Worm (Caenorhabditis elegans): ENCODE results near the gene rps-2.

rps-2 gene

DNA sequence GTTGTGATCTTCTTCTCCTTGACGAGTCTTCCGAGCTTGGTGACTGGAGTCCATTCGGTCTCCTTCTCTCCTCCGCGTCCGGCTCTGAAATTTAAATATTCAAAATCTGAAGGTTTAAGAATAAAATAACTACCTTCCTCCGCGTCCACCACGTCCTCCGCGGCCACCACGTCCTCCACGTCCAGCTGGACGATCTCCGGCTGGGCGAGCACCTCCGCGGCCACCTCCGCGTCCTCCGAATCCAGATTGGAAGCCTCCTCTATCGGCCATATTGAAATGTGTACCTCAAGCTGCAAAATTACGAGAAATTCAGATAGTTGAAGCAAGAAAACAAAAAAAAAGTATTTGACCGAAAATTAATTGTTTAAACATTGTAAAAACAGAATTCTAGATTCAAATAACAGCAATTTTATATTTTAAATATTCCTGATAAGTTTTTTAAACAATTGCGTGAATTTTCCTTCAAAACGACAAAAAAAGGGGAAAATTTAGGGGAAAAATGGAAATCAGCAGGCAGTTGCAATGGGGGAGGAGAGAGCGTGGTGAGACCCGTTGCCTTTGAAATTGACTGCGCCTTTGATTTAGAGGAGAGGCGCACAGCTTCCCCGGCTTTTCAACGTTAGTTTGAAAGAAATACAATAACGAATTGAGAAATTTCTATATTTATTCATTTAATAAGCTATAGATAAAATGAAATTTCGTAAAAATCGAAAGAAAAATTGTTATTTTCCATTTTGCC lies at the start of gene rps-2:
Gene rps-2, minus strand, starts transcription at position 290 of the 739 bp plus-strand sequence.
- TF ChIP-seq ztf-29 (GFP tag; IDR thresholded peaks at IDR 0.05) (no peak), T22C8.4 (GFP tag; IDR thresholded peaks at IDR 0.05) (no peak), ref-1 (GFP tag; conservative IDR thresholded peaks at IDR 0.05) (no peak), med-1 (GFP tag; optimal IDR thresholded peaks at IDR 0.05; ENCODE audit: insufficient read depth) (no peak), klf-2 (GFP tag; conservative IDR thresholded peaks at IDR 0.05) (no peak)

- TF ChIP-seq ref-1 (GFP tag; conservative IDR thresholded peaks at IDR 0.05) = no peak
- TF ChIP-seq T22C8.4 (GFP tag; IDR thresholded peaks at IDR 0.05) = no peak
- TF ChIP-seq klf-2 (GFP tag; conservative IDR thresholded peaks at IDR 0.05) = no peak
- TF ChIP-seq cog-1 (tag; optimal IDR thresholded peaks at IDR 0.05) = no peak
- TF ChIP-seq flt-1 (GFP tag; IDR thresholded peaks at IDR 0.05) = no peak
- TF ChIP-seq ztf-29 (GFP tag; IDR thresholded peaks at IDR 0.05) = no peak
- TF ChIP-seq tab-1 (GFP tag; IDR thresholded peaks at IDR 0.05) = no peak
- no peak for TF ChIP-seq med-1 (GFP tag; optimal IDR thresholded peaks at IDR 0.05; ENCODE audit: insufficient read depth)
- TF ChIP-seq ztf-23 (GFP tag; IDR thresholded peaks at IDR 0.05) = no peak
These were observed 40.8 kb upstream of the rps-2 start, which contains the start of gene F57H12.5 for ce11 chrIV:7967006-7967405. F57H12.5 (plus strand) TSS chrIV:7967306.

DNA sequence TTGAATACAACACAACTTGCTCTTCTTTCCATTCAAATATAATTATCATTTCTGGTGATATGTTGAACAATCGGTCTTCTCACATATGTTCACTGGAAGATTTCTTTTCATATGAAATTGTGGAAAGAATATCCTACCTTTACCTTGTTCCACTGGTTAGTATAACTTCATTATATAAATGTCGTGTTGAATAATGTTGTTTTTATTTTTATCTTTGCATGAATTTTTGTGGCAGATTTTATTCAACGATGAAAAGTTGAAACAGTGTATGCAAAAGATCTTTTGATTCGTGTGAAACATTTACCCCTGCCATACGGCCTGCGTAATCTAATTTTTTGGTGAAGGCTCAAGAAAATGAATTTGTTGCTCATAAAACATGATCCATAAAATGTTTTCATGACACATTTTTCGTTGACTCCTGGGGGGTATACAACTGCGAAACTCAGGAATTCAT lies 35.7 kb upstream of the rps-2 start:
- TF ChIP-seq ref-1 (GFP tag; conservative IDR thresholded peaks at IDR 0.05) = no peak
- TF ChIP-seq T22C8.4 (GFP tag; IDR thresholded peaks at IDR 0.05) = no peak

ce11 chrIV:7958092-7958491 lies 31.9 kb upstream of the rps-2 start:
- TF ChIP-seq ref-1 (GFP tag; conservative IDR thresholded peaks at IDR 0.05) (no peak), cog-1 (tag; optimal IDR thresholded peaks at IDR 0.05) (no peak), flt-1 (GFP tag; IDR thresholded peaks at IDR 0.05) (no peak), tab-1 (GFP tag; IDR thresholded peaks at IDR 0.05) (no peak), med-1 (GFP tag; optimal IDR thresholded peaks at IDR 0.05; ENCODE audit: insufficient read depth) (no peak), ztf-23 (GFP tag; IDR thresholded peaks at IDR 0.05) (no peak), ztf-29 (GFP tag; IDR thresholded peaks at IDR 0.05) (no peak), klf-2 (GFP tag; conservative IDR thresholded peaks at IDR 0.05) (no peak), T22C8.4 (GFP tag; IDR thresholded peaks at IDR 0.05) (no peak)

ce11 chrIV:7957504-7957903 lies 31.3 kb upstream of the rps-2 start, which contains the start of gene frpr-10:
frpr-10 (plus strand) TSS chrIV:7957804.
- TF ChIP-seq T22C8.4 (GFP tag; IDR thresholded peaks at IDR 0.05) (no peak), ztf-23 (GFP tag; IDR thresholded peaks at IDR 0.05) (no peak), flt-1 (GFP tag; IDR thresholded peaks at IDR 0.05) (no peak)

DNA sequence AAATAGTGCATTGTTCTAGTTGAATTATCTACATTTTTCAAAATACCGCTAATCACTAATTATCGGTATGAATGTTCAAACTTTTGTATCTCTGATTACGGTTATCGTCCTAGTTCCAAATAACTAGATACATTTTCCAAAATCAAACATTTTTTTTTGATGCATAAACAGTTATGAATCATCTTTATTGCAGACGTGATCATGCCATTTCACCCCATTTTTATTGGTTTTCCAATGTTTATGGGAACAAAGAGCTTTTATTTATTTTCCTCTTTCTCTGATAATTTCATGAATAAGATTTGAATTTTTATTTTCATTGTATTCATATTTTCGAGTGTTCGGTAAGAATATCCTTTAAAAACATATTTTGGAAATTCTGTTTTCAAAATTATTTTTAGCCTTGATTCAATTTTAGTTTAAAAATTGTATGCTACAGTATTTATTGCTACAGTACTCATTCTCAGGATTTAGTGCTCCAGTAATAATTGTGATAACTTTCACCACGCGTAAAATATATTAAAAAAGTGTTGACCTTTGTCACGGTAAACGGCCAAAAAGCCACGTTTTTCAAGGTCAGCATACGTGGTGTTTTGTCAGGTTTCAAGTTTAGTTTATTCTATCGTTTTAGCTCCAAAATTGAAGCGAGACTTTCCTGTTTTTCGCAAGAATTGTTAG lies 30.6 kb upstream of the rps-2 start, which contains the start of gene csr-1:
Gene csr-1, plus strand, starts transcription at position 625 of the 675 bp plus-strand sequence.
- TF ChIP-seq flt-1 (GFP tag; IDR thresholded peaks at IDR 0.05) (no peak), T22C8.4 (GFP tag; IDR thresholded peaks at IDR 0.05) (no peak), tab-1 (GFP tag; IDR thresholded peaks at IDR 0.05) (no peak), klf-2 (GFP tag; conservative IDR thresholded peaks at IDR 0.05) (no peak), cog-1 (tag; optimal IDR thresholded peaks at IDR 0.05) (no peak), ztf-29 (GFP tag; IDR thresholded peaks at IDR 0.05) (no peak)

DNA sequence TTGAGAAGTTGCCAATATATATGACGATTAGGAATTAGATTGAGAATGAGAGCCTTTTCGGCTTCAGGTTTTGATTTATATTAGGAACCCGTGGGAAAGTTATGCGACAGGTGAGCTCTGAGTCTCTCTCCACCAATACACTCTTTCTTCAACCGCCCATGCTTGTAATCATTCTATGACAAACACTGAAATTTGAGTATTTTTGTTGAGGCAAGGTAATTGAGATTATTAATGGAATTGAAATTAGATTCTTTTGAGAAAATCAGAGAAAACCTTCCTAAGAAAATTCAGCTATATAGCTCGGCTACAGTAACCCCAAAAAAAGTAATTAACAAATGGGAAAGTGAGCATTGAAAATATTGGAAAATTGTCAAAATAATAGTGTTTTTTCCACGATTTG lies 29.7 kb upstream of the rps-2 start, which contains the start of gene ceh-19:
Gene ceh-19, minus strand, starts transcription at position 101 of the 400 bp plus-strand sequence.
- TF ChIP-seq T22C8.4 (GFP tag; IDR thresholded peaks at IDR 0.05) (no peak), klf-2 (GFP tag; conservative IDR thresholded peaks at IDR 0.05) (no peak), ztf-23 (GFP tag; IDR thresholded peaks at IDR 0.05) (no peak), flt-1 (GFP tag; IDR thresholded peaks at IDR 0.05) (no peak), ztf-29 (GFP tag; IDR thresholded peaks at IDR 0.05) (no peak), med-1 (GFP tag; optimal IDR thresholded peaks at IDR 0.05; ENCODE audit: insufficient read depth) (no peak), cog-1 (tag; optimal IDR thresholded peaks at IDR 0.05) (no peak), tab-1 (GFP tag; IDR thresholded peaks at IDR 0.05) (no peak), ref-1 (GFP tag; conservative IDR thresholded peaks at IDR 0.05) (no peak)

DNA sequence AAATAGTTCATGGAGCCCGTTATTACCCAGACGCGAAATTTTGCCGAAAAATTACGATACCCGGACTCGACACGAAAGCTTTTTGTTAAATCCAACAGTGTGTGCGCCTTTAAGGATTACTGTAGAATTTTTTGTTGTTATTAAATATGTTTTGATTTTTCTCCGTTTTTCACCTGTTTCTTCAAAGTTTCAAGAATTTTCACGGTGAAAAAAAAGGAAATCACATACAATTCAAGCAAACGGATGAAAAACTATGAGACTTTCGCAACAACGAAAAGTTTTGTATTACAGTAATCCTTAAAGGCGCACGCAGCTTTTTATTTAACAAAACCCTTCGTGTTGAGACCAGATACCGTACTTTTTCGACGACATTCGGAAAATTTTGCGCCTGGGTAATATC lies 27.8 kb upstream of the rps-2 start:
- TF ChIP-seq T22C8.4 (GFP tag; IDR thresholded peaks at IDR 0.05) (no peak), tab-1 (GFP tag; IDR thresholded peaks at IDR 0.05) (no peak), flt-1 (GFP tag; IDR thresholded peaks at IDR 0.05) (no peak), klf-2 (GFP tag; conservative IDR thresholded peaks at IDR 0.05) (no peak), med-1 (GFP tag; optimal IDR thresholded peaks at IDR 0.05; ENCODE audit: insufficient read depth) (no peak)

ce11 chrIV:7948290-7948689 lies 22.1 kb upstream of the rps-2 start, which contains the start of gene mcm-3AP:
mcm-3AP (plus strand) TSS chrIV:7948672.
- TF ChIP-seq T22C8.4 (GFP tag; IDR thresholded peaks at IDR 0.05) = peak; percentile 65
- peak; percentile 80 for TF ChIP-seq klf-2 (GFP tag; conservative IDR thresholded peaks at IDR 0.05)
- TF ChIP-seq tab-1 (GFP tag; IDR thresholded peaks at IDR 0.05) = 0 out of 2 replicates have a peak, but pooled peaks have one; percentile 26
- peak; percentile 84 for TF ChIP-seq ztf-23 (GFP tag; IDR thresholded peaks at IDR 0.05)
- TF ChIP-seq flt-1 (GFP tag; IDR thresholded peaks at IDR 0.05) = peak; percentile 83

DNA sequence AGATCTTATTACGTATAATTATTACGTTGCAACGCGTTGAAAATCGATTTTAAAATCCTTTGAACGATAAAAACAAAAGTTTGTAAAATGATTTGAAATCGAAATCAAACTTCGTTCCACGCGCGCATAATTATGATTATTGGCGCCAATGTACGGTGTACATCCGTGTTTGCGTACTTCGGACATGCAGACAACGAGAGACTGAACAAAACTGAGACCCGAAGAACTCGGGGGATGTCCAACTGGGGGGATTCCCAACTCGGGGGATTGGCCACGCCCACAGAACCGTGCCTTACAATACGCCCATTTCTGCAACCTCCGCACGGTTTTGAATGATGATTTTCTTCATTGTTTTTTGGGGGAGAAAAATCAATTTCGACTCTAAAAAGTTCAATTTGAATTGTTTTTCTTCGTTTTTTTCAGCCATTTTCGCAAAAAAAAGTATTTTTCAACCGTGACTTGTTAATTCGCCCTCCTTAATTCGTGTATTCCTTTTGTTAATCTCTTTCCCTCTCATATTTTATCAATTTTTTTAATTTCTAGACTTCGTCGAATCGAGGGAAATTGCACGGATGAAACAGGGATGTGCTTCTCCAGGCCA lies 20.8 kb upstream of the rps-2 start, which contains the start of gene F20D12.12:
Gene F20D12.12, plus strand, starts transcription at position 542 of the 601 bp plus-strand sequence.
- TF ChIP-seq T22C8.4 (GFP tag; IDR thresholded peaks at IDR 0.05) = peak; percentile 47; the same call in 1 of the 2 replicates
- peak; percentile 37; the same call in 1 of the 2 replicates for TF ChIP-seq tab-1 (GFP tag; IDR thresholded peaks at IDR 0.05)
- TF ChIP-seq flt-1 (GFP tag; IDR thresholded peaks at IDR 0.05) = peak; percentile 84
- peak; percentile 87 for TF ChIP-seq ztf-23 (GFP tag; IDR thresholded peaks at IDR 0.05)
- peak; percentile 66 for TF ChIP-seq cog-1 (tag; optimal IDR thresholded peaks at IDR 0.05)
- 0 out of 2 replicates have a peak, but pooled peaks have one; percentile 45 for TF ChIP-seq klf-2 (GFP tag; conservative IDR thresholded peaks at IDR 0.05)

Data from whole organism, midembryonic.